Fruit fly (Drosophila melanogaster) whole organism, embryonic: Measurements from ENCODE around the gene lilli.

Experiments
- Abd-B ChIP-seq: fragments of 200-800 bp; sonication (Bioruptor generic); optimal IDR thresholded peaks from 2 replicates; lab custom pipeline; 2018; ENCODE audit warnings: missing biosample characterization, mild to moderate bottlenecking, missing genetic modification characterization, moderate library complexity
- Adf1 ChIP-seq: fragments of 200-800 bp; sonication (Bioruptor generic); IDR thresholded peaks from 2 replicates; pipeline ENCODE4 v1.3.6; 2022; ENCODE audit warnings: missing biosample characterization, missing genetic modification characterization
- Bteb2 ChIP-seq: fragments of 200-800 bp; sonication (Bioruptor generic); optimal IDR thresholded peaks from 2 replicates; lab custom pipeline; 2016; ENCODE audit warnings: missing biosample characterization, missing genetic modification characterization
- CG10366 ChIP-seq: fragments of 200-800 bp; sonication (Bioruptor generic); IDR thresholded peaks from 2 replicates; pipeline ENCODE4 v1.3.6; 2022; ENCODE audit warnings: missing biosample characterization, missing genetic modification characterization
- CG11247 ChIP-seq: fragments of 200-800 bp; sonication (Bioruptor generic); IDR thresholded peaks from 2 replicates; pipeline ENCODE4 v1.3.6; 2022; ENCODE audit warnings: missing biosample characterization, missing genetic modification characterization
- CG12659 ChIP-seq: fragments of 200-800 bp; sonication (Bioruptor generic); optimal IDR thresholded peaks from 3 replicates; lab custom pipeline; 2017; ENCODE audit warnings: mild to moderate bottlenecking, missing biosample characterization, missing genetic modification reagents, missing genetic modification characterization
- CG12744 ChIP-seq: fragments of 200-800 bp; sonication (Bioruptor generic); optimal IDR thresholded peaks from 2 replicates; lab custom pipeline; 2016; ENCODE audit warnings: missing biosample characterization, missing genetic modification characterization
- CG14710 ChIP-seq: fragments of 200-800 bp; sonication (Bioruptor generic); optimal IDR thresholded peaks from 3 replicates; lab custom pipeline; 2019; ENCODE audit warnings: missing biosample characterization, mild to moderate bottlenecking, missing genetic modification characterization, moderate library complexity
- CG15011 ChIP-seq: fragments of 200-800 bp; sonication (Bioruptor generic); optimal IDR thresholded peaks from 3 replicates; lab custom pipeline; 2018; ENCODE audit warnings: missing biosample characterization, mild to moderate bottlenecking, missing genetic modification characterization
- CG15696 ChIP-seq: fragments of 200-800 bp; sonication (Bioruptor generic); optimal IDR thresholded peaks from 2 replicates; lab custom pipeline; 2019; ENCODE audit warnings: missing biosample characterization, mild to moderate bottlenecking, missing genetic modification characterization, moderate library complexity
- CG16863 ChIP-seq: fragments of 200-800 bp; sonication (Bioruptor generic); optimal IDR thresholded peaks from 3 replicates; lab custom pipeline; 2016; ENCODE audit warnings: missing biosample characterization, missing genetic modification characterization
- CG18619 ChIP-seq: fragments of 200-800 bp; sonication (Bioruptor generic); optimal IDR thresholded peaks from 3 replicates; lab custom pipeline; 2017; ENCODE audit warnings: missing biosample characterization, mild to moderate bottlenecking, missing genetic modification characterization
- CG2116 ChIP-seq: fragments of 200-800 bp; sonication (Bioruptor generic); optimal IDR thresholded peaks from 3 replicates; lab custom pipeline; 2018; ENCODE audit warnings: missing biosample characterization, mild to moderate bottlenecking, missing genetic modification characterization
- CG2120 ChIP-seq: fragments of 200-800 bp; sonication (Bioruptor generic); optimal IDR thresholded peaks from 3 replicates; lab custom pipeline; 2016; ENCODE audit warnings: missing biosample characterization, missing genetic modification characterization
- CG2129 ChIP-seq: fragments of 200-800 bp; sonication (Bioruptor generic); IDR thresholded peaks from 2 replicates; pipeline ENCODE4 v1.3.6; 2022; ENCODE audit warnings: missing biosample characterization, missing genetic modification characterization; ENCODE audit not compliant: partially characterized antibody
- CG2712 ChIP-seq: fragments of 200-800 bp; optimal IDR thresholded peaks from 3 replicates; lab custom pipeline; 2019; ENCODE audit warnings: missing biosample characterization, mild to moderate bottlenecking, missing genetic modification characterization, moderate library complexity
- CG32772 ChIP-seq: fragments of 200-800 bp; sonication (Bioruptor generic); IDR thresholded peaks from 2 replicates; pipeline ENCODE4 v1.3.6; 2022; ENCODE audit warnings: missing biosample characterization, missing genetic modification characterization
- CG34224 ChIP-seq: fragments of 200-800 bp; sonication (Bioruptor generic); IDR thresholded peaks from 3 replicates; pipeline ENCODE4 v1.3.6; 2022; ENCODE audit warnings: missing biosample characterization, missing genetic modification characterization; ENCODE audit not compliant: partially characterized antibody
- CG4854 ChIP-seq: fragments of 200-800 bp; sonication (Bioruptor generic); optimal IDR thresholded peaks from 2 replicates; lab custom pipeline; 2016; ENCODE audit warnings: missing biosample characterization, missing genetic modification characterization, inconsistent platforms
- CG6813 ChIP-seq: fragments of 200-800 bp; sonication (Bioruptor generic); optimal IDR thresholded peaks from 2 replicates; lab custom pipeline; 2017; ENCODE audit warnings: missing biosample characterization, missing genetic modification characterization, mild to moderate bottlenecking, moderate library complexity, missing genetic modification reagents
- CG8290 ChIP-seq, 3 experiments: fragments of 200-800 bp; sonication (Bioruptor generic); optimal IDR thresholded peaks; 2 replicates each; lab custom pipeline; 2016 to 2019; ENCODE audit warnings: missing biosample characterization in 3 of 3, missing genetic modification characterization in 3 of 3, mild to moderate bottlenecking in 2 of 3, moderate library complexity in 1 of 3
- CG8478 ChIP-seq: fragments of >200 bp; optimal IDR thresholded peaks from 2 replicates; lab custom pipeline; 2018
- CG9727 ChIP-seq: fragments of 200-800 bp; sonication (Bioruptor generic); optimal IDR thresholded peaks from 3 replicates; lab custom pipeline; 2017; ENCODE audit warnings: missing biosample characterization, mild to moderate bottlenecking, missing genetic modification characterization
- CHES-1-like ChIP-seq: fragments of 200-800 bp; sonication (Bioruptor generic); optimal IDR thresholded peaks from 2 replicates; lab custom pipeline; 2016; ENCODE audit warnings: missing biosample characterization, missing genetic modification characterization
- HLH54F ChIP-seq: fragments of 200-800 bp; sonication (Bioruptor generic); optimal IDR thresholded peaks from 3 replicates; lab custom pipeline; 2016; ENCODE audit warnings: missing biosample characterization, missing genetic modification characterization
- Hr51 ChIP-seq, 2 experiments: fragments of 200-800 bp; sonication (Bioruptor generic); optimal IDR thresholded peaks; 2 replicates in 1 of 2; 3 replicates in 1 of 2; lab custom pipeline; 2016 to 2018; ENCODE audit warnings: missing biosample characterization in 2 of 2, missing genetic modification characterization in 2 of 2, mild to moderate bottlenecking in 1 of 2, moderate library complexity in 1 of 2
- NC2β ChIP-seq: fragments of 200-800 bp; sonication (Bioruptor generic); optimal IDR thresholded peaks from 2 replicates; lab custom pipeline; 2016; ENCODE audit warnings: missing biosample characterization, missing genetic modification characterization
- NFAT ChIP-seq: fragments of 200-800 bp; sonication (Bioruptor generic); IDR thresholded peaks from 2 replicates; pipeline ENCODE4 v1.3.6; 2022; ENCODE audit warnings: missing biosample characterization, missing genetic modification characterization
- NK7.1 ChIP-seq: fragments of 200-800 bp; sonication (Bioruptor generic); optimal IDR thresholded peaks from 3 replicates; lab custom pipeline; 2016; ENCODE audit warnings: missing biosample characterization, missing genetic modification characterization
- Oaz ChIP-seq: fragments of 200-800 bp; sonication (Bioruptor generic); IDR thresholded peaks from 2 replicates; pipeline ENCODE4 v1.3.6; 2022; ENCODE audit warnings: missing biosample characterization, missing genetic modification characterization
- Ravus ChIP-seq: fragments of 200-800 bp; sonication (Bioruptor generic); IDR thresholded peaks from 2 replicates; pipeline ENCODE4 v1.3.6; 2022; ENCODE audit warnings: missing biosample characterization, missing genetic modification characterization
- Side ChIP-seq: fragments of 200-800 bp; sonication (Bioruptor generic); optimal IDR thresholded peaks from 2 replicates; lab custom pipeline; 2016; ENCODE audit warnings: missing biosample characterization, missing genetic modification characterization
- Sox100B ChIP-seq: fragments of 200-800 bp; sonication (Bioruptor generic); optimal IDR thresholded peaks from 3 replicates; lab custom pipeline; 2018; ENCODE audit warnings: missing biosample characterization, mild to moderate bottlenecking, missing genetic modification characterization
- az2 ChIP-seq: fragments of 200-800 bp; sonication (Bioruptor generic); optimal IDR thresholded peaks from 3 replicates; lab custom pipeline; 2016; ENCODE audit warnings: missing biosample characterization, missing genetic modification characterization
- ftz-f1 ChIP-seq: fragments of 200-800 bp; sonication (Bioruptor generic); optimal IDR thresholded peaks from 2 replicates; lab custom pipeline; 2016; ENCODE audit warnings: missing biosample characterization, missing genetic modification characterization
- gt ChIP-seq: fragments of 200-800 bp; sonication (Bioruptor generic); IDR thresholded peaks from 2 replicates; pipeline ENCODE4 v1.3.6; 2022; ENCODE audit warnings: missing biosample characterization, missing genetic modification characterization
- jigr1 ChIP-seq: fragments of 200-800 bp; sonication (Bioruptor generic); IDR thresholded peaks from 3 replicates; pipeline ENCODE4 v1.3.6; 2022; ENCODE audit warnings: missing biosample characterization, missing genetic modification characterization
- jumu ChIP-seq: fragments of 200-800 bp; sonication (Bioruptor generic); optimal IDR thresholded peaks from 3 replicates; lab custom pipeline; 2016; ENCODE audit warnings: missing biosample characterization, missing genetic modification characterization
- prd ChIP-seq, 3 experiments: fragments of >200 bp in 2 of 3; fragments of 200-800 bp in 1 of 3; sonication (Bioruptor generic) in 1 of 3; optimal IDR thresholded peaks in 2 of 3; IDR thresholded peaks in 1 of 3; 2 replicates in 2 of 3; 3 replicates in 1 of 3; pipeline versions ENCODE4 v1.3.6 to Lab custom; 2017 to 2022; ENCODE audit warnings: missing biosample characterization in 1 of 3, missing genetic modification characterization in 1 of 3
- pum ChIP-seq: fragments of 200-800 bp; sonication (Bioruptor generic); optimal IDR thresholded peaks from 2 replicates; lab custom pipeline; 2016; ENCODE audit warnings: missing biosample characterization, missing genetic modification characterization
- ranshi ChIP-seq: fragments of 200-800 bp; sonication (Bioruptor generic); IDR thresholded peaks from 2 replicates; pipeline ENCODE4 v1.3.6; 2022; ENCODE audit warnings: missing biosample characterization, missing genetic modification characterization
- salm ChIP-seq: fragments of 200-800 bp; sonication (Bioruptor generic); optimal IDR thresholded peaks from 2 replicates; lab custom pipeline; 2018; ENCODE audit warnings: missing biosample characterization, mild to moderate bottlenecking, missing genetic modification characterization
- seq ChIP-seq: fragments of 200-800 bp; sonication (Bioruptor generic); IDR thresholded peaks from 2 replicates; pipeline ENCODE4 v1.3.6; 2022; ENCODE audit warnings: missing biosample characterization, missing genetic modification characterization
- sisA ChIP-seq: fragments of 200-800 bp; sonication (Bioruptor generic); IDR thresholded peaks from 2 replicates; pipeline ENCODE4 v1.3.6; 2022; ENCODE audit warnings: missing biosample characterization, missing genetic modification characterization
- sna ChIP-seq: fragments of 200-800 bp; sonication (Bioruptor generic); IDR thresholded peaks from 2 replicates; pipeline ENCODE4 v1.3.6; 2022; ENCODE audit warnings: missing biosample characterization, missing genetic modification characterization; ENCODE audit not compliant: partially characterized antibody
- tll ChIP-seq, 2 experiments: fragments of 200-800 bp in 1 of 2; fragments of >200 bp in 1 of 2; sonication (Bioruptor generic) in 1 of 2; optimal IDR thresholded peaks; 2 replicates each; lab custom pipeline; 2017 to 2019; ENCODE audit warnings: missing biosample characterization in 2 of 2, missing genetic modification characterization in 2 of 2, mild to moderate bottlenecking in 1 of 2, moderate library complexity in 1 of 2
- tup ChIP-seq: fragments of 200-800 bp; sonication (Bioruptor generic); optimal IDR thresholded peaks from 2 replicates; lab custom pipeline; 2016; ENCODE audit warnings: missing biosample characterization, mild to moderate bottlenecking, missing genetic modification characterization, moderate library complexity
- tx ChIP-seq: fragments of 200-800 bp; sonication (Bioruptor generic); optimal IDR thresholded peaks from 2 replicates; lab custom pipeline; 2016; ENCODE audit warnings: missing biosample characterization, missing genetic modification characterization
- vvl ChIP-seq: fragments of 200-800 bp; sonication (Bioruptor generic); IDR thresholded peaks from 2 replicates; pipeline ENCODE4 v1.3.6; 2022; ENCODE audit warnings: missing biosample characterization, missing genetic modification characterization
- zfh1 ChIP-seq: fragments of 200-800 bp; sonication (Bioruptor generic); IDR thresholded peaks from 3 replicates; pipeline ENCODE4 v1.3.6; 2022; ENCODE audit warnings: missing biosample characterization, missing genetic modification characterization

Gene lilli

DNA sequence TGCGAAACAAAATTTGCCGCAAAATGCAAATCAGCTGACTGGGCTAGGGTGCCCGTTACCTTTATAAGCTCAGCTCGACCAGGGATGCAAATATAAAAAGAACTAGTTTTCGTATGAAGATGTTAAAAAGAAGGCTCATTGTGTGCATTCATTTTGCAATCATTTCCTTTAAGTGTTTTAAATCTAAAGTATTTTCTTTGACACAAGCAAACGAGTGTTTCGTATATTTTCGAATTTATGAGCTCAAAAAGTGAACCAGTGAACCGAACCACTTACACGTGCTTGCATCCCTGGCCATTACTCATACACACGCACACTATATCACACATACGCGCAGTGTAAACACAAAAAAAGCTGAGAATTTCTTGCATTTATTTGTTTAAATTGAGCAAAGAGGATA is 7.5 kb upstream of the lilli start, which contains the start of the genes Prx6a and Sbat (continued):
- TF ChIP-seq CG15011 = peak; percentile 24
- TF ChIP-seq NFAT (GFP tag; lab: Robert Waterston, UW) = peak; percentile 59; the same call in 1 of the 2 replicates
- TF ChIP-seq pum (GFP tag; lab: Kevin White, UChicago) = peak; percentile 77
- TF ChIP-seq Sox100B (GFP tag; lab: Kevin White, UChicago) = peak; percentile 50
- peak; percentile 84 for TF ChIP-seq CG2712
- peak; percentile 49 for TF ChIP-seq CG9727 (GFP tag; lab: Kevin White, UChicago)
- TF ChIP-seq CHES-1-like (GFP tag; lab: Kevin White, UChicago) = peak; percentile 83
- TF ChIP-seq CG12744 (GFP tag; lab: Kevin White, UChicago) = peak; percentile 57
- peak; percentile 37 for TF ChIP-seq salm
- TF ChIP-seq prd (optimal IDR thresholded peaks at IDR 0.05; lab: Kevin White, UChicago) = no peak
- peak; percentile 80 for TF ChIP-seq prd (GFP tag; IDR thresholded peaks at IDR 0.05; lab: Robert Waterston, UW)
- TF ChIP-seq tup = no peak
- TF ChIP-seq tx (GFP tag; lab: Kevin White, UChicago) = peak; percentile 67
- peak; percentile 77 for TF ChIP-seq Side (GFP tag; lab: Kevin White, UChicago)
- TF ChIP-seq vvl (GFP tag; lab: Robert Waterston, UW) = peak; percentile 85
- TF ChIP-seq CG8478 = peak; percentile 88
- TF ChIP-seq ranshi = peak; percentile 87
- peak; percentile 65 for TF ChIP-seq CG16863 (GFP tag; lab: Kevin White, UChicago)
- TF ChIP-seq sna (GFP tag; lab: Robert Waterston, UW) = no peak
- 0 out of 2 replicates have a peak, but pooled peaks have one; percentile 20 for TF ChIP-seq Oaz (GFP tag; lab: Robert Waterston, UW)
- TF ChIP-seq jigr1 (GFP tag; lab: Robert Waterston, UW) = no peak
- TF ChIP-seq CG2120 (GFP tag; lab: Kevin White, UChicago) = peak; percentile 84
- no peak for TF ChIP-seq CG2129 (GFP tag; lab: Robert Waterston, UW)
- TF ChIP-seq Abd-B = peak; percentile 79
- no peak for TF ChIP-seq CG11247 (GFP tag; lab: Robert Waterston, UW)
- TF ChIP-seq az2 = peak; percentile 57
- no peak for TF ChIP-seq CG34224
- peak; percentile 44 for TF ChIP-seq CG18619 (GFP tag; lab: Kevin White, UChicago)
- peak; percentile 70 for TF ChIP-seq sisA (GFP tag; lab: Robert Waterston, UW)
- TF ChIP-seq NK7.1 (GFP tag; lab: Kevin White, UChicago) = no peak
- peak; percentile 47 for TF ChIP-seq Bteb2
- TF ChIP-seq CG12659 = peak; percentile 73
- TF ChIP-seq CG10366 (GFP tag; lab: Robert Waterston, UW) = peak; percentile 55; the same call in 1 of the 2 replicates
- TF ChIP-seq jumu (GFP tag; lab: Kevin White, UChicago) = peak; percentile 74
- TF ChIP-seq zfh1 (GFP tag; lab: Robert Waterston, UW) = 0 out of 3 replicates have a peak, but pooled peaks have one; percentile 48
- no peak for TF ChIP-seq ftz-f1 (GFP tag; lab: Kevin White, UChicago)
- TF ChIP-seq CG32772 = peak; percentile 36; the same call in 1 of the 2 replicates
- TF ChIP-seq HLH54F (GFP tag; lab: Kevin White, UChicago) = peak; percentile 73
- TF ChIP-seq Hr51 (GFP tag; optimal IDR thresholded peaks at IDR 0.05; lab: Kevin White, UChicago) = peak; percentile 55 to 73
- peak; percentile 42 for TF ChIP-seq CG4854 (GFP tag; lab: Kevin White, UChicago)
- TF ChIP-seq Adf1 (GFP tag; lab: Robert Waterston, UW) = no peak
- peak; percentile 60 for TF ChIP-seq CG8290 (GFP tag; optimal IDR thresholded peaks at IDR 0.05; lab: Kevin White, UChicago)
- TF ChIP-seq CG8290 (tag; optimal IDR thresholded peaks at IDR 0.05; lab: Kevin White, UChicago) = peak; percentile 55 to 69
- TF ChIP-seq Ravus (GFP tag; lab: Robert Waterston, UW) = no peak
- peak in 1 of 2 experiments; percentile 64 for TF ChIP-seq tll (GFP tag; optimal IDR thresholded peaks at IDR 0.05; lab: Kevin White, UChicago)
- peak; percentile 63 for TF ChIP-seq NC2β
- TF ChIP-seq seq (GFP tag; lab: Robert Waterston, UW) = no peak
- TF ChIP-seq CG15696 (tag; lab: Kevin White, UChicago) = peak; percentile 76
- no peak for TF ChIP-seq gt
- peak; percentile 69 for TF ChIP-seq CG2116 (GFP tag; lab: Kevin White, UChicago)
- peak; percentile 25 for TF ChIP-seq CG6813 (GFP tag; lab: Kevin White, UChicago)
- TF ChIP-seq CG14710 (tag; lab: Kevin White, UChicago) = peak; percentile 80
